Fruit fly (Drosophila melanogaster): ENCODE data around the gene ScpX.

DNA sequence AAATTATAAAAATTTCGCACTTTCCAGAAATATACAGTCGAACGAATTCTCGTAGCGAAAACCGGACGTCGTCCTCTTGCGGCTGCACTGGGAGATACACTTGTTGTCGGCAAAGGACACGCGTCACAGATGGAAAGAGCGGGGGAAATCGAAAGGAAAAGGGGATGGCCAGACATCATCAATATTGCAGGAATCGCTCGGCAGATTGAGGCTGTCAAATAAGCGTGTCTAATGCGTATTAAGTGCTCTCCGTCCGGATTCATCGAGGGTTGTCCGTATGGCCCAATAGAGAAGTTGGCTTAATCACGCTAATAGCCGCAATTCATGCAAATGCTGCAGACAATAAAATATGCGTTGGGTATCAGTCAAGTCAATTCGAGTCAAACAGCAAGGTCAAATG is 21.5 kb upstream of the ScpX start:
- TF ChIP-seq OdsH (GFP tag; optimal IDR thresholded peaks at IDR 0.05): no peak
- TF ChIP-seq h (GFP tag; optimal IDR thresholded peaks at IDR 0.05): no peak
- no peak for TF ChIP-seq psq (GFP tag; optimal IDR thresholded peaks at IDR 0.05)
- TF ChIP-seq Vsx2 (GFP tag; optimal IDR thresholded peaks at IDR 0.05; ENCODE audit: partially characterized antibody): no peak

Data from whole organism, wandering third instar larva.